Worm (Caenorhabditis elegans): ENCODE results near the gene ZK1098.11.

DNA sequence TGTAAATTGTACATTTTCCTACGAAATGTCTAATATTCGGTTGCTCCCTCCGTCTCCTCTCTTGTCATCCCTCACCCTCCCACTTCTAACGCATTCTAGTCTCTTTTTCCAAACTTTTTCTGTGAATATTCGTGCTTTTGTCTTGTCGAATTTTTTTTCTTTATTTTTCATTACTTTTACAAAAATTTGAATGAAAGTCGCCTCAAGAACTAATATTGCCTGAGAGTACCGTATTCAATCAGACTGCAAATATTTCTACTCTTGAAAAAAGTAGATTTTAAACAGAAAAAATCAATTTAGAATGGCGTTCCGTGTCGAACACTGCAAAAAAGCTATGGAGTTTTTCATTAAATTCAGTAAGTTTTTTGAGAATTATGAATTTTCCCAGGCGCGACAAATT, at the start of gene ZK1098.11:
- TF ChIP-seq swsn-7 (tag; optimal IDR thresholded peaks at IDR 0.05) (no peak), snpc-4 (tag; optimal IDR thresholded peaks at IDR 0.05) (no peak), lin-39 (tag; optimal IDR thresholded peaks at IDR 0.05) (no peak), ets-5 (GFP tag; IDR thresholded peaks at IDR 0.05) (no peak)

All from whole organism, L1 larva.